Fruit fly (Drosophila melanogaster) whole organism, embryonic: Measurements from ENCODE around the gene Apoltp.
A peak's percentile ranks its signal among the peaks of the same experiment; 100 is the strongest.

ENCODE experiments used
- Abd-B ChIP-seq: fragments of 200-800 bp; sonication (Bioruptor generic); optimal IDR thresholded peaks from 2 replicates; lab custom pipeline; 2018; ENCODE audit warnings: missing biosample characterization, mild to moderate bottlenecking, missing genetic modification characterization, moderate library complexity
- Atf3 ChIP-seq: fragments of 200-800 bp; sonication (Bioruptor generic); optimal IDR thresholded peaks from 3 replicates; lab custom pipeline; 2016; ENCODE audit warnings: missing biosample characterization, missing genetic modification characterization
- B-H2 ChIP-seq: fragments of 200-800 bp; sonication (Bioruptor generic); optimal IDR thresholded peaks from 2 replicates; lab custom pipeline; 2018; ENCODE audit warnings: missing biosample characterization, mild to moderate bottlenecking, missing genetic modification characterization
- CG10959 ChIP-seq: fragments of 200-800 bp; sonication (Bioruptor generic); IDR thresholded peaks from 2 replicates; pipeline ENCODE4 v1.3.6; 2022; ENCODE audit warnings: missing biosample characterization, missing genetic modification characterization
- CG15269 ChIP-seq: fragments of 200-800 bp; sonication (Bioruptor generic); optimal IDR thresholded peaks from 2 replicates; lab custom pipeline; 2018; ENCODE audit warnings: missing biosample characterization, mild to moderate bottlenecking, missing genetic modification characterization, moderate library complexity
- CG17568 ChIP-seq: fragments of 200-800 bp; sonication (Bioruptor generic); optimal IDR thresholded peaks from 2 replicates; lab custom pipeline; 2018; ENCODE audit warnings: missing biosample characterization, mild to moderate bottlenecking, missing genetic modification characterization, moderate library complexity
- CG17912 ChIP-seq: fragments of 200-800 bp; sonication (Bioruptor generic); optimal IDR thresholded peaks from 2 replicates; lab custom pipeline; 2018; ENCODE audit warnings: missing biosample characterization, mild to moderate bottlenecking, missing genetic modification characterization
- CG18599 ChIP-seq: fragments of 200-800 bp; sonication (Bioruptor generic); optimal IDR thresholded peaks from 3 replicates; lab custom pipeline; 2017; ENCODE audit warnings: missing biosample characterization, missing genetic modification characterization, mild to moderate bottlenecking, moderate library complexity, missing genetic modification reagents
- CG2129 ChIP-seq: fragments of 200-800 bp; sonication (Bioruptor generic); IDR thresholded peaks from 2 replicates; pipeline ENCODE4 v1.3.6; 2022; ENCODE audit warnings: missing biosample characterization, missing genetic modification characterization; ENCODE audit not compliant: partially characterized antibody
- CG31388 ChIP-seq: fragments of 200-800 bp; sonication (Bioruptor generic); optimal IDR thresholded peaks from 2 replicates; lab custom pipeline; 2016; ENCODE audit warnings: missing biosample characterization, missing genetic modification characterization
- CG32767 ChIP-seq: fragments of 200-800 bp; sonication (Bioruptor generic); IDR thresholded peaks from 2 replicates; pipeline ENCODE4 v1.3.6; 2022; ENCODE audit warnings: missing biosample characterization, missing genetic modification characterization
- CG34422 ChIP-seq: fragments of 200-800 bp; sonication (Bioruptor generic); IDR thresholded peaks from 3 replicates; pipeline ENCODE4 v1.3.6; 2022; ENCODE audit warnings: missing biosample characterization, missing genetic modification characterization
- CG4328 ChIP-seq: fragments of 200-800 bp; sonication (Bioruptor generic); optimal IDR thresholded peaks from 3 replicates; lab custom pipeline; 2017; ENCODE audit warnings: missing biosample characterization, missing genetic modification reagents, missing genetic modification characterization
- CG4360 ChIP-seq: fragments of 200-800 bp; sonication (Bioruptor generic); IDR thresholded peaks from 2 replicates; pipeline ENCODE4 v1.3.6; 2022; ENCODE audit warnings: missing biosample characterization, missing genetic modification characterization
- CTCF ChIP-seq: fragments of 200-800 bp; sonication (Bioruptor generic); optimal IDR thresholded peaks from 2 replicates; lab custom pipeline; 2017; ENCODE audit warnings: missing biosample characterization, mild to moderate bottlenecking, missing genetic modification characterization, moderate library complexity
- Camta ChIP-seq: fragments of 200-800 bp; sonication (Bioruptor generic); optimal IDR thresholded peaks from 2 replicates; lab custom pipeline; 2016; ENCODE audit warnings: missing biosample characterization, missing genetic modification characterization
- CoRest ChIP-seq: fragments of 200-800 bp; sonication (Bioruptor generic); optimal IDR thresholded peaks from 3 replicates; lab custom pipeline; 2018; ENCODE audit warnings: missing biosample characterization, mild to moderate bottlenecking, missing genetic modification characterization, moderate library complexity
- D19A ChIP-seq: fragments of 200-800 bp; optimal IDR thresholded peaks from 3 replicates; lab custom pipeline; 2019; ENCODE audit warnings: missing biosample characterization, mild to moderate bottlenecking, missing genetic modification characterization, moderate library complexity
- D19B ChIP-seq: fragments of 200-800 bp; sonication (Bioruptor generic); optimal IDR thresholded peaks from 2 replicates; lab custom pipeline; 2017; ENCODE audit warnings: missing biosample characterization, mild to moderate bottlenecking, missing genetic modification characterization
- Drgx ChIP-seq: fragments of 200-800 bp; sonication (Bioruptor generic); IDR thresholded peaks from 2 replicates; pipeline ENCODE4 v1.3.6; 2022; ENCODE audit warnings: missing biosample characterization, missing genetic modification characterization
- E2f2 ChIP-seq: fragments of 200-800 bp; sonication (Bioruptor generic); IDR thresholded peaks from 2 replicates; pipeline ENCODE4 v1.3.6; 2022; ENCODE audit warnings: missing biosample characterization, missing genetic modification characterization
- Fer2 ChIP-seq: fragments of 200-800 bp; sonication (Bioruptor generic); optimal IDR thresholded peaks from 2 replicates; lab custom pipeline; 2018; ENCODE audit warnings: missing biosample characterization, mild to moderate bottlenecking, missing genetic modification characterization, moderate library complexity
- Gsc ChIP-seq: fragments of 200-800 bp; sonication (Bioruptor generic); IDR thresholded peaks from 2 replicates; pipeline ENCODE4 v1.3.6; 2022; ENCODE audit warnings: missing biosample characterization, missing genetic modification characterization
- Gug ChIP-seq: fragments of 200-800 bp; sonication (Bioruptor generic); IDR thresholded peaks from 4 replicates; pipeline ENCODE4 v1.3.6; 2022; ENCODE audit warnings: missing biosample characterization, missing genetic modification characterization
- HmgZ ChIP-seq: fragments of 200-800 bp; sonication (Bioruptor generic); optimal IDR thresholded peaks from 2 replicates; lab custom pipeline; 2018; ENCODE audit warnings: missing biosample characterization, mild to moderate bottlenecking, missing genetic modification characterization
- Hr51 ChIP-seq, 2 experiments: fragments of 200-800 bp; sonication (Bioruptor generic); optimal IDR thresholded peaks; 2 replicates in 1 of 2; 3 replicates in 1 of 2; lab custom pipeline; 2016 to 2018; ENCODE audit warnings: missing biosample characterization in 2 of 2, missing genetic modification characterization in 2 of 2, mild to moderate bottlenecking in 1 of 2, moderate library complexity in 1 of 2
- Kr ChIP-seq: fragments of 200-800 bp; sonication (Bioruptor generic); optimal IDR thresholded peaks from 2 replicates; lab custom pipeline; 2017; ENCODE audit warnings: missing biosample characterization, mild to moderate bottlenecking, missing genetic modification characterization
- MESR4 ChIP-seq: fragments of 200-800 bp; sonication (Bioruptor generic); optimal IDR thresholded peaks from 2 replicates; lab custom pipeline; 2018; ENCODE audit warnings: missing biosample characterization, mild to moderate bottlenecking, missing genetic modification characterization, moderate library complexity
- Mad ChIP-seq: fragments of 200-800 bp; sonication (Bioruptor generic); optimal IDR thresholded peaks from 2 replicates; lab custom pipeline; 2016; ENCODE audit warnings: missing biosample characterization, missing genetic modification characterization
- Max ChIP-seq: fragments of 200-800 bp; sonication (Bioruptor generic); optimal IDR thresholded peaks from 2 replicates; lab custom pipeline; 2016; ENCODE audit warnings: missing biosample characterization, mild to moderate bottlenecking, missing genetic modification characterization
- NC2α ChIP-seq: fragments of 200-800 bp; sonication (Bioruptor generic); optimal IDR thresholded peaks from 2 replicates; lab custom pipeline; 2016; ENCODE audit warnings: missing biosample characterization, missing genetic modification characterization
- NC2β ChIP-seq: fragments of 200-800 bp; sonication (Bioruptor generic); optimal IDR thresholded peaks from 2 replicates; lab custom pipeline; 2016; ENCODE audit warnings: missing biosample characterization, missing genetic modification characterization
- PHDP ChIP-seq: fragments of 200-800 bp; sonication (Bioruptor generic); optimal IDR thresholded peaks from 3 replicates; lab custom pipeline; 2018; ENCODE audit warnings: missing biosample characterization, mild to moderate bottlenecking, missing genetic modification characterization, moderate library complexity
- Ravus ChIP-seq: fragments of 200-800 bp; sonication (Bioruptor generic); IDR thresholded peaks from 2 replicates; pipeline ENCODE4 v1.3.6; 2022; ENCODE audit warnings: missing biosample characterization, missing genetic modification characterization
- Rfx ChIP-seq: fragments of 200-800 bp; sonication (Bioruptor generic); IDR thresholded peaks from 2 replicates; pipeline ENCODE4 v1.3.6; 2022; ENCODE audit warnings: missing biosample characterization, missing genetic modification characterization
- Usf ChIP-seq: fragments of 200-800 bp; sonication (Bioruptor generic); optimal IDR thresholded peaks from 2 replicates; lab custom pipeline; 2017; ENCODE audit warnings: missing genotype, missing biosample characterization, missing genetic modification characterization
- Xrp1 ChIP-seq: fragments of 200-800 bp; sonication (Bioruptor generic); IDR thresholded peaks from 2 replicates; pipeline ENCODE4 v1.3.6; 2022; ENCODE audit warnings: missing biosample characterization, missing genetic modification characterization
- bowl ChIP-seq: fragments of 200-800 bp; sonication (Bioruptor generic); IDR thresholded peaks from 2 replicates; pipeline ENCODE4 v1.3.6; 2022; ENCODE audit warnings: missing biosample characterization, missing genetic modification characterization
- crol ChIP-seq: fragments of 200-800 bp; sonication (Bioruptor generic); IDR thresholded peaks from 2 replicates; pipeline ENCODE4 v1.3.6; 2022; ENCODE audit warnings: missing biosample characterization, missing genetic modification characterization
- crp ChIP-seq, 2 experiments: fragments of 200-800 bp; sonication (Bioruptor generic); optimal IDR thresholded peaks; 2 replicates in 1 of 2; 3 replicates in 1 of 2; lab custom pipeline; 2017; ENCODE audit warnings: missing biosample characterization in 2 of 2, missing genetic modification characterization in 2 of 2, mild to moderate bottlenecking in 1 of 2, moderate library complexity in 1 of 2
- dysf ChIP-seq: fragments of 200-800 bp; sonication (Bioruptor generic); IDR thresholded peaks from 3 replicates; pipeline ENCODE4 v1.3.6; 2022; ENCODE audit warnings: missing biosample characterization, missing genetic modification characterization
- en ChIP-seq: fragments of 200-800 bp; sonication (Bioruptor generic); optimal IDR thresholded peaks from 2 replicates; lab custom pipeline; 2016; ENCODE audit warnings: missing biosample characterization, missing genetic modification characterization
- grn ChIP-seq: fragments of 200-800 bp; sonication (Bioruptor generic); optimal IDR thresholded peaks from 3 replicates; lab custom pipeline; 2017; ENCODE audit warnings: missing biosample characterization, missing genetic modification characterization
- hkb ChIP-seq, 2 experiments: fragments of 200-800 bp in 1 of 2; fragments of >200 bp in 1 of 2; sonication (Bioruptor generic) in 1 of 2; IDR thresholded peaks in 1 of 2; optimal IDR thresholded peaks in 1 of 2; 2 replicates each; pipeline versions ENCODE4 v1.3.6 to Lab custom; 2017 to 2022; ENCODE audit warnings: missing biosample characterization in 1 of 2, missing genetic modification characterization in 1 of 2
- odd ChIP-seq: fragments of 200-800 bp; sonication (Bioruptor generic); optimal IDR thresholded peaks from 2 replicates; lab custom pipeline; 2017; ENCODE audit warnings: missing biosample characterization, mild to moderate bottlenecking, missing genetic modification characterization
- otp ChIP-seq: fragments of 200-800 bp; sonication (Bioruptor generic); IDR thresholded peaks from 3 replicates; pipeline ENCODE4, ENCODE4 v1.3.6; 2022; ENCODE audit warnings: missing biosample characterization, missing genetic modification characterization
- row ChIP-seq: fragments of 200-800 bp; sonication (Bioruptor generic); IDR thresholded peaks from 3 replicates; pipeline ENCODE4 v1.3.6; 2022; ENCODE audit warnings: missing biosample characterization, missing genetic modification characterization
- sisA ChIP-seq: fragments of 200-800 bp; sonication (Bioruptor generic); IDR thresholded peaks from 2 replicates; pipeline ENCODE4 v1.3.6; 2022; ENCODE audit warnings: missing biosample characterization, missing genetic modification characterization
- sr ChIP-seq: fragments of 200-800 bp; sonication (Bioruptor generic); IDR thresholded peaks from 3 replicates; pipeline ENCODE4 v1.3.6; 2022; ENCODE audit warnings: missing biosample characterization, missing genetic modification characterization
- ttk ChIP-seq: fragments of 200-800 bp; sonication (Bioruptor generic); IDR thresholded peaks from 2 replicates; pipeline ENCODE4 v2.1.2; 2022; ENCODE audit warnings: missing biosample characterization, missing genetic modification characterization

Gene Apoltp

DNA sequence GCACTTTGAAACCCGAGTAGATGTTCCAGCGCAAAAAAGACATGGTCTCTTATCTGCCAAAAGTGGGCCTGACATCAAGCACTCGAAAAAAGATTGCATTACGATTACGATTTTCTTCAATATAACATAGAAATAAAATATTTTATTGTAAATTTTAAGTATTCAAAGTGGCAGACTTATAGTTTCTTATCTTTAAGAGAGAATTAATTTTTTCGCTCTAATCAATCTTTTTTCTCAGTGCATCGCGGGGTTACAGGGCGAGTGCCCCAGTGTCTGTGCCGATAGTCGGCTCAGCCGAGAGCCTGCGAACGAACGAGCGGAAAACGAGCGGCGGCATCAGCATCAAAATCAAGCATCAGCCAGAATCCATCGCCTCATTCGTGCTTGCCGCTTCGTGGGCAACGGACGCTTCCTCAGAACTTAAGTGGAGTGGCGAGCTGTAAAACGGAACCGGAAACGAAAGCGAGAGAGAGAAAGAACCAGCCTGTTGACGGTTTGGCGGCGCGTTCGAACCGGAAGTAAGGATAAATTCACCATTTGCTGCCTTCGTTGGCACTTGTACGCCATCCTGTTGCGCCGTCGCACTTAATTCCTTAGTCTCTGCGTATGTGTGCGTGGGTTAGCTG is at the start of gene Apoltp (continued):
- TF ChIP-seq Kr (GFP tag; lab: Kevin White, UChicago) (no peak), Rfx (GFP tag; lab: Robert Waterston, UW) (peak; percentile 78), Max (GFP tag; lab: Kevin White, UChicago) (peak; percentile 66), Mad (no peak), CoRest (tag; lab: Kevin White, UChicago) (peak; percentile 64), sisA (GFP tag; lab: Robert Waterston, UW) (peak; percentile 70), Atf3 (GFP tag; lab: Kevin White, UChicago) (no peak), Ravus (GFP tag; lab: Robert Waterston, UW) (peak; percentile 11; the same call in 1 of the 2 replicates), CG31388 (peak; percentile 15), B-H2 (no peak), CG10959 (GFP tag; lab: Robert Waterston, UW) (peak; percentile 51; the same call in 1 of the 2 replicates), CG4360 (GFP tag; lab: Robert Waterston, UW) (no peak), Gug (peak; percentile 60; the same call in 1 of the 4 replicates), ttk (GFP tag; lab: Robert Waterston, UW) (peak; percentile 67), CG18599 (GFP tag; lab: Kevin White, UChicago) (peak; percentile 96), odd (GFP tag; lab: Kevin White, UChicago) (peak; percentile 38), HmgZ (peak; percentile 39), CG2129 (GFP tag; lab: Robert Waterston, UW) (no peak), CG17568 (GFP tag; lab: Kevin White, UChicago) (no peak), D19A (tag; lab: Kevin White, UChicago) (no peak), Camta (GFP tag; lab: Kevin White, UChicago) (no peak), bowl (0 out of 2 replicates have a peak, but pooled peaks have one; percentile 8), CTCF (GFP tag; lab: Kevin White, UChicago) (no peak), CG32767 (GFP tag; lab: Robert Waterston, UW) (0 out of 2 replicates have a peak, but pooled peaks have one; percentile 32), MESR4 (no peak), Usf (GFP tag; lab: Kevin White, UChicago) (peak; percentile 4), otp (GFP tag; lab: Robert Waterston, UW) (0 out of 3 replicates have a peak, but pooled peaks have one; percentile 20), Abd-B (GFP tag; lab: Kevin White, UChicago) (peak; percentile 62), Drgx (GFP tag; lab: Robert Waterston, UW) (peak; percentile 80), PHDP (tag; lab: Kevin White, UChicago) (peak; percentile 63), grn (GFP tag; lab: Kevin White, UChicago) (peak; percentile 68), hkb (optimal IDR thresholded peaks at IDR 0.05; lab: Kevin White, UChicago) (no peak), hkb (GFP tag; IDR thresholded peaks at IDR 0.05; lab: Robert Waterston, UW) (peak; percentile 81), NC2β (GFP tag; lab: Kevin White, UChicago) (no peak), crol (no peak), row (GFP tag; lab: Robert Waterston, UW) (peak; percentile 86), CG34422 (GFP tag; lab: Robert Waterston, UW) (peak; percentile 52; the same call in 1 of the 3 replicates), NC2α (GFP tag; lab: Kevin White, UChicago) (no peak), sr (GFP tag; lab: Robert Waterston, UW) (peak; percentile 24; the same call in 1 of the 3 replicates), crp (GFP tag; optimal IDR thresholded peaks at IDR 0.05; lab: Kevin White, UChicago) (no peak), CG4328 (GFP tag; lab: Kevin White, UChicago) (peak; percentile 17), Hr51 (GFP tag; optimal IDR thresholded peaks at IDR 0.05; lab: Kevin White, UChicago) (peak in 1 of 2 experiments; percentile 78), Gsc (GFP tag; lab: Robert Waterston, UW) (peak; percentile 48; the same call in 1 of the 2 replicates), dysf (GFP tag; lab: Robert Waterston, UW) (peak; percentile 79), CG15269 (tag; lab: Kevin White, UChicago) (peak; percentile 64), Xrp1 (GFP tag; lab: Robert Waterston, UW) (peak; percentile 77), Fer2 (tag; lab: Kevin White, UChicago) (no peak), E2f2 (GFP tag; lab: Robert Waterston, UW) (peak; percentile 29; the same call in 1 of the 2 replicates), en (GFP tag; lab: Kevin White, UChicago) (no peak), CG17912 (no peak), D19B (GFP tag; lab: Kevin White, UChicago) (peak; percentile 63)
